Worm (Caenorhabditis elegans) whole organism, L4 larva: Measurements from ENCODE around the gene mcat-1.

ENCODE experiments used
- ZK546.5 ChIP-seq, 2 experiments: sonication (generic microtip); optimal IDR thresholded peaks; 2 replicates each; lab custom pipeline; 2017; ENCODE audit warnings: missing biosample characterization in 2 of 2, missing genetic modification characterization in 2 of 2
- ceh-20 ChIP-seq: fragments of 200-800 bp; sonication (Bioruptor generic); IDR thresholded peaks from 2 replicates; pipeline ENCODE4 v1.3.6; 2022; ENCODE audit warnings: missing genetic modification reagents, missing genetic modification characterization, missing compliant biosample characterization
- daf-16 ChIP-seq, 3 experiments: sonication (generic microtip); optimal IDR thresholded peaks; 2 replicates each; lab custom pipeline; 2016 to 2017; ENCODE audit warnings: missing genetic modification characterization in 3 of 3, missing genetic modification reagents in 3 of 3, mild to moderate bottlenecking in 2 of 3, missing compliant biosample characterization in 2 of 3, missing biosample characterization in 1 of 3, moderate library complexity in 1 of 3
- egl-27 ChIP-seq: sonication (generic microtip); optimal IDR thresholded peaks from 3 replicates; lab custom pipeline; 2017; ENCODE audit warnings: missing biosample characterization, missing genetic modification reagents, missing genetic modification characterization
- nhr-42 ChIP-seq: fragments of 200-800 bp; sonication (Bioruptor generic); IDR thresholded peaks from 2 replicates; pipeline ENCODE4 v1.3.6; 2022; ENCODE audit warnings: missing genetic modification characterization, missing compliant biosample characterization
- pha-4 ChIP-seq, 2 experiments: fragments of 150-350 bp in 1 of 2; fragments of 200-800 bp in 1 of 2; sonication (Bioruptor generic) in 1 of 2; IDR thresholded peaks in 1 of 2; optimal IDR thresholded peaks in 1 of 2; 2 replicates each; pipeline versions ENCODE4 v1.3.6 to Lab custom; 2014 to 2022; ENCODE audit warnings: missing genetic modification characterization in 2 of 2, missing genetic modification reagents in 2 of 2, missing biosample characterization in 1 of 2, missing compliant biosample characterization in 1 of 2
- unc-62 ChIP-seq, 3 experiments: fragments of 150-350 bp in 1 of 3; sonication (generic microtip); optimal IDR thresholded peaks in 2 of 3; peaks in 1 of 3; 1 replicate in 1 of 3; 2 replicates in 2 of 3; lab custom pipeline; 2014 to 2017; ENCODE audit warnings: missing biosample characterization in 3 of 3, missing genetic modification characterization in 3 of 3, missing genetic modification reagents in 3 of 3, missing genotype in 1 of 3

- peak; percentile 35; the same call in 1 of the 2 replicates for TF ChIP-seq pha-4 (GFP tag; IDR thresholded peaks at IDR 0.05; lab: Robert Waterston, UW)
- TF ChIP-seq pha-4 (tag; optimal IDR thresholded peaks at IDR 0.05; lab: Kevin White, UChicago): no peak
- no peak for TF ChIP-seq nhr-42 (GFP tag; lab: Robert Waterston, UW)
- no peak for TF ChIP-seq ZK546.5 (tag; optimal IDR thresholded peaks at IDR 0.05; lab: Kevin White, UChicago)
- TF ChIP-seq daf-16 (GFP tag; optimal IDR thresholded peaks at IDR 0.05; lab: Kevin White, UChicago): no peak
- no peak for TF ChIP-seq daf-16 (tag; optimal IDR thresholded peaks at IDR 0.05; lab: Kevin White, UChicago)
- no peak for TF ChIP-seq unc-62 (GFP tag; optimal IDR thresholded peaks at IDR 0.05 in 1 of 2; lab: Kevin White, UChicago)
- no peak for TF ChIP-seq unc-62 (tag; optimal IDR thresholded peaks at IDR 0.05; lab: Kevin White, UChicago)
- no peak for TF ChIP-seq ceh-20 (GFP tag; lab: Robert Waterston, UW)
- no peak for TF ChIP-seq egl-27 (tag; lab: Kevin White, UChicago)
Observed at ce11 chrII:41914-42313, 49.4 kb downstream of the mcat-1 start, which contains the start of gene F23F1.10.
